Worm (Caenorhabditis elegans) whole organism, early embryonic: ENCODE measurements around the gene K12B6.11.

Experiments used
- B0310.2 ChIP-seq: sonication (generic microtip); optimal IDR thresholded peaks from 2 replicates; lab custom pipeline; 2016; ENCODE audit warnings: mild to moderate bottlenecking, missing genetic modification characterization, missing compliant biosample characterization
- flt-1 ChIP-seq: fragments of 200-800 bp; sonication (Bioruptor generic); IDR thresholded peaks from 2 replicates; pipeline ENCODE4 v1.3.6; 2022; ENCODE audit warnings: missing genetic modification characterization, missing compliant biosample characterization
- sea-1 ChIP-seq: fragments of 200-800 bp; sonication (Bioruptor generic); conservative IDR thresholded peaks from 2 replicates; pipeline ENCODE4 v1.3.6; 2022; ENCODE audit warnings: missing genetic modification characterization, missing compliant biosample characterization

DNA sequence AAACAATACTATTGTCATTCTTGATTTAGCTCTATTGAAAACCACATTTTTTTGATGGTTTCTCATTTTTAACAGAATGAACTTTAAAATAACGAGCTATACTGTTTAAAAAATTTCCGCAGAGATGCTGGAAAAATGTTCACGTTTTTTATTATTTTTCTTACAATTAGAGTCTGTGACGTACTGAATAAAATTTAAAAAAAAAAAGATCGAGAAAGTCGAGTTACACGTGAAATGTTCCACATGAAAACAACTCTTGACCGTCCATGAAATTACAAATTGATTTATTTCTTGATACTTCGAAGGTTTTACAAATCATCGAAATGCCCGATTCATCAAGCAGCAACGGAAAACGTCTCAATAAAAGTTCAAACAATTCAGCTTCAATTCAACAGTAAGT, 38.3 kb downstream of the K12B6.11 start, which contains the start of gene fbxa-202:
- TF ChIP-seq sea-1 (no peak), flt-1 (GFP tag; lab: Robert Waterston, UW) (no peak), B0310.2 (tag; lab: Kevin White, UChicago) (no peak)
